Worm (Caenorhabditis elegans) whole organism, dauer: ENCODE results near the gene C05D11.13.

ENCODE experiments used
- unc-62 ChIP-seq: sonication (generic microtip); optimal IDR thresholded peaks from 2 replicates; lab custom pipeline; 2017; ENCODE audit warnings: missing biosample characterization, missing genetic modification reagents, missing genetic modification characterization

The C05D11.13 gene

ce11 chrIII:6421473-6421872 lies 22.9 kb downstream of the C05D11.13 start:
- no peak for TF ChIP-seq unc-62 (GFP tag; lab: Kevin White, UChicago)

- TF ChIP-seq unc-62 (GFP tag; lab: Kevin White, UChicago) = no peak
These were observed 23.4 kb downstream of the C05D11.13 start for ce11 chrIII:6420995-6421404.

DNA sequence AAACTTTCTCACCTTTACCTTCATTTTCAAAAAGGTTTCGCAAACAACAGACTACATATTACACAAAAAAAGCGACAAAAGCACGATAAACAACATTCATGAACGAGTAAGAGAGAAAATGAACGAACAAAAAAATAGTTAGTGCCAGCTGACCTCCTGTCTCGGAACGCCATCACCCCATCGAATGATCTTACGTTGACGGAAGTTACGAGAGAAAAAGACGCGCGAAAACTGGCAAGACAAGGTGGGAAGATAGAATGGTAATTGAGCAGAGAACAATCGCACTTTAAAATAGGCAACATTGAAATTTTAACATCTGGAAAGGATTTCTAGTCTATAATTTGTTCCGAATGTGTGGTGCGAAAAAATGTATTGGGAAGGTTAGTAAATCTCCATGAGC lies 24.2 kb downstream of the C05D11.13 start:
- no peak for TF ChIP-seq unc-62 (GFP tag; lab: Kevin White, UChicago)

ce11 chrIII:6419409-6419944 lies 24.9 kb downstream of the C05D11.13 start, which contains the start of gene atgl-1:
TSS of gene atgl-1 (minus strand) at chrIII:6419459.
- no peak for TF ChIP-seq unc-62 (GFP tag; lab: Kevin White, UChicago)

ce11 chrIII:6418254-6418653 lies 26.1 kb downstream of the C05D11.13 start:
- no peak for TF ChIP-seq unc-62 (GFP tag; lab: Kevin White, UChicago)

DNA sequence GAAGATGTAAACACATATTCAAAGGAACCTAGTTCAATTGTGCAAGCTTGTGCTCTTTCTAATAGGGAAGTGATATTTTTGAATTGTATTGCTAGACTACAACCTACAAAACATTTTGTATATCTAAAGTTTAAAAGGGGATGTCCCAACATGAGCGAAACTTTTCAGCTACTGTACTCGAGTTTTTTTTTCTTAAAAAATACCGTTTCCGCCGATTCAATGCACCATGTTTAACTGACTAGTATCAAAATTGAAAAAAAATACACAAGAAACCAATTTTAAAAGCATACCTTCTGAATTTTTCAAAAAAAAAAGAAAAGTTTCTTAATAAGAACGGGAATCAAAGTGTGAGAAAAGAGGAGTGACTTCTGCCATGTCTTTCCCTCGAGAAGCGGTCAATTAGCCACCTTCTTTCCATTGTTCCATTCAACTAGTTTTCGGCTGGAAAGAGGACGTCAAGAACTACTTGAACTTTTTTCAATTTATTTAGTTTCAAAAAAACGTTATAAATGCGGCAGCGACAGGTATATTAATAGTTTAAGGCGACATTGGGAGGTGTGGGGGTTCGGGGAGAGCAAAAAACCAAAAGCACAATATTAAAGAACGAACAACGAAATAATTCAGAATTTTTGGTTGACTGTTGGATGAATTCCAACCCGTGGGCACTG lies 28.9 kb downstream of the C05D11.13 start, which contains the start of gene nas-4:
nas-4 (minus strand) TSS at position 351 of the 668 bp plus-strand sequence.
- no peak for TF ChIP-seq unc-62 (GFP tag; lab: Kevin White, UChicago)

ce11 chrIII:6411914-6412313 lies 32.5 kb downstream of the C05D11.13 start, which contains the start of gene C05D11.5:
TSS of gene C05D11.5 (minus strand) at chrIII:6412014.
- no peak for TF ChIP-seq unc-62 (GFP tag; lab: Kevin White, UChicago)

DNA sequence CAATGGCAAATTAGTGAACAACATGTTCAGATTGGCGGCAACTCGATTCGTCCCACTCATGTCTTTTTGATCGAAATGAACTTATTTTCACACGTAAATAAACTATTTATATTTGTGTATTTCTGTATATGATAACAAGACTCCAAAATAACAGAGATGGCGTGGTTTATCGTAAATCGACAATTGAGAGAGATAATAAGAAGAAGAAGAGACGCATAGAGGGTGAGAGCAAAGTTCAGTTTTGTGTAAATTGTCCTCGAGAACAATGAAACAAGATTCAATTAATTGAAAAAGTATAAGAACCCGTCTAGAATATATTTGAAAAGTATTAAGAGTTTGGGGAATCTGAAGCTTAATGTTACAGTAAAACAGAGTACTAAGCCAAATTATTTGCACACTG lies 33.0 kb downstream of the C05D11.13 start:
- TF ChIP-seq unc-62 (GFP tag; lab: Kevin White, UChicago) = no peak

DNA sequence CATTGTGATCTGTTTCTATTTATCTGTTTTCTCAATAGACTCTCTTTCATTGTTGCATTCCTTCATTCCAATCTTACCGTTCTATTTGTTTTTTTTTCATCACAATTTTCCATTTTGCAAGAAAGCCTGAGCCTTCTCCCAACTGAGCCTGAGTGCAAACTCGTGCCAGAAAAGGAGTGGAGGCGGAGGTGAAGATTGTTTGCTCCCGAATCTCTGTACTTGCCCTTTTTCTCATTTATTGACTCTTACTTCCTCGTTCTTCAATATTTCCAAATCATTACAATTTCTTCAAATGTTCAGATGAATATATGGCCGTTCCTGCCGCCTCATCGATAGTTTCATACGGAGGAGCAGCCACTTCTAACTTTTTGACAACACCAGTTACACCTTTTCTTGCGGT lies 37.6 kb downstream of the C05D11.13 start, which contains the start of gene let-756:
let-756 (plus strand) TSS at position 301 of the 400 bp plus-strand sequence.
- no peak for TF ChIP-seq unc-62 (GFP tag; lab: Kevin White, UChicago)

DNA sequence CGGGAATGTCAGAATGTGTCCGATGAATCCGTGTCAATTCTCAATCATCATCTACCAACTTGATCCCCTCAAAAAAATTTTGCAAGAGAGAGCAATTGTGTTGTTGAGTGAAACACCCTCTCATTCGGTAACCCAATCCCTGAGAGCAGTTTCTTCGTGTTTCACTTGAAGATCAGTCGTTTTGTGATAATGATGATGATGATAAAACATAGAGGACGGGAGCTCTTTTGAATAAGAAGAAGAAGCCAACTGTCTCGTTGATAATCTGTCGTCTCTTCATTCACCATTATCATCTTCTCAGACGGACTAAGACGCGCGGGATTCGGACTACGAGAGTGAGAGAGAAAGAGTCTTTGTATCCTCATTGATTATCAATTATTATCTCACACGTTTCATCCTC lies 39.3 kb downstream of the C05D11.13 start:
- no peak for TF ChIP-seq unc-62 (GFP tag; lab: Kevin White, UChicago)

- no peak for TF ChIP-seq unc-62 (GFP tag; lab: Kevin White, UChicago)
These were observed 41.6 kb downstream of the C05D11.13 start for ce11 chrIII:6402810-6403209.

DNA sequence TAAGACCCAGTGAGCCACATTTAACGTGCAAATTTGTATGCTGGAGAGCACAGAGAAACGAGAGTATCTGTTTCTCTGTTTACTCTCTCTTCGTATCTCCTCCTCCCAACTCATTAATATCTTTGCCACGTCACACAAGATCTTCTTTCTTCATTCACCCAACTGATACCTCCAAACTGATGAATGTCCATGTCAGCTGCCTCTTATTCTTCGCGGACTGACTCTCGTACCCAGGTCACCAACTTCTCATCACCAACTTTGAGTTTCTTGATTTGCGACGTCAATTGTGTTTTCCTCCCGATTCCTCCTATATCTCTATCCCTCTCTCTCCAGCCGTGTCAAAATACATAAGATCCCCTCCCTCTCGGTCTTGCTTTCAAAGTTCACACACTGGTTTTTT lies 42.0 kb downstream of the C05D11.13 start:
- TF ChIP-seq unc-62 (GFP tag; lab: Kevin White, UChicago) = no peak

DNA sequence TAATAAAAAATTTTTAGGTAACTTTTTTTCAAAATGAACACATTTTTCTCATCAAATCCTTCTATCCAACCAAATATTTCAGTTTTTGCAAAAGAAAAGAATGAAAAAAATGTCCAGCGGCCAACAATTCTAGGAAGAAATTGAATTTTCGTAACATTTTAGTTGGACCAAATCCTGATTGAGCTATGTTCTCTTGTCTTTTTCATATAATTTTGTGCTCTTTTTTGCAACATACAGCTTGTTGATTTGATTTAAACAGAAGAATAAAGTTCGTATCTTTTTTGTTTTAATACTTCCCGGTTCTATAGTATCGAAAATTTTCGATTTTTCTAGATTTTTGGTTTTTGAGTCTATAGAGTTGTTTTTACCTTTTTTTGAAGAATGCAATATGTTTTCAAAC lies 45.0 kb downstream of the C05D11.13 start:
- TF ChIP-seq unc-62 (GFP tag; lab: Kevin White, UChicago) = no peak

DNA sequence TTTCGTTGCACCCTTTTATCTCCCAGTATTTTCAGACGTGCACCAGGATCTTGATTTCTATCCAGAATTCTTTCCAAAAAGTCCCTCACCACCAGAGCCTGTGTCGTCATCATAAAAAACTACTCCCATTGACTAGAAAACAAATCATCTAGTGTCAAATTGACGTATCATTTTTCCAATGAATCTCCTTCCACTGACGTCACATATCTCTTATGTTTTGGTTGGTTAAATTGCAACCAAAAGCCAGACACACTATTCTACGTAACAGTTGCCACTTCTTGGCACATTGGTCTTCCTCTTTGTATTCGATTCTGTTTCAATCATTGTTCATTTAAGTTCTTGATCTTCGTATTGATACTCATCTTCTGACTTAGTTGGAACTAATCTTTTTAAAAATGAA lies 46.3 kb downstream of the C05D11.13 start:
- TF ChIP-seq unc-62 (GFP tag; lab: Kevin White, UChicago) = no peak

DNA sequence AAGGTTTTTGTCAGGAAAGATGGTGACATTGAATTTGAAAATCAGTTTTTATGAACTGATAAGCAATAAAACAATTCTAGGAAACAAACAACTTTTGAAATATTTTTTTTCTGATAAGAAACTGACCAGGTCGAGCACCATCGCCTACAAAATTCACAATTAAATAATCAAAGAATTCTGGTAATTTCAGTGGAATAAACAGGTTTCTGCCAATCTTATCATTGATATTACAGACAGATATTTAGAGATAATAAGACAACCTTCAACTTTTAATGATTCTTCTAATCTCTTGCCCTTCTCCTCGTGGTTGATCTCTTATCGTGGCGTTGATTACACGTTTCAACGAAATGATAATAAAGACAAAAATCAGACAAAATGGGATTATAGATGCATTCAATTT lies 48.0 kb downstream of the C05D11.13 start:
- no peak for TF ChIP-seq unc-62 (GFP tag; lab: Kevin White, UChicago)

DNA sequence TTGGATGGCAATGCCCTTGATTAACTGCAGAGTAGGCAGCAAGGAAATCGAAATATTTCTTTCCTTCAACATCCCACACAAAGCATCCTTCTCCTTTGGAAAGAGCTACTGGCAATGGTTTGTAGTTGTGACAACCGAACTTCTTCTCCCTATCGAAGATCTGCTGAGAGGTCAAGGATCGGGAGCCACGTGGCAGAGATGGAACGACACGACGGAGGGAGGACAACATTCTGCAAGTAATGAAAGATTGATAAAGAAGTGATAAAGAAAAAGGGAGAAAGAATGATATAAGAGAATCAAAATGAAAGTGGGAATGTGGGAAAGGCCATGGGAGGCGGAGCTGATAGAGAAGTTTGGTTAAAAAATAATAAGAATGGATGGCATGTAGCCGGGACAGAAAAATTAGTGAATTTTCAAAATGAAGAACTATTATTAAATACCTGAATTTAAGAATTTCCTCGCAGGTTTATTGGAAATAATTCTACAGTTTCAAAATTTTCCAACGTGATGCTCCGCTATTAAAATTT lies 48.6 kb downstream of the C05D11.13 start, which contains the start of gene oatr-1:
oatr-1 (minus strand) TSS at position 477 of the 527 bp plus-strand sequence.
- no peak for TF ChIP-seq unc-62 (GFP tag; lab: Kevin White, UChicago)
